Worm (Caenorhabditis elegans): ENCODE data around the gene sucl-1.
A peak's percentile ranks its signal among the peaks of the same experiment; 100 is the strongest.

The sucl-1 gene

DNA sequence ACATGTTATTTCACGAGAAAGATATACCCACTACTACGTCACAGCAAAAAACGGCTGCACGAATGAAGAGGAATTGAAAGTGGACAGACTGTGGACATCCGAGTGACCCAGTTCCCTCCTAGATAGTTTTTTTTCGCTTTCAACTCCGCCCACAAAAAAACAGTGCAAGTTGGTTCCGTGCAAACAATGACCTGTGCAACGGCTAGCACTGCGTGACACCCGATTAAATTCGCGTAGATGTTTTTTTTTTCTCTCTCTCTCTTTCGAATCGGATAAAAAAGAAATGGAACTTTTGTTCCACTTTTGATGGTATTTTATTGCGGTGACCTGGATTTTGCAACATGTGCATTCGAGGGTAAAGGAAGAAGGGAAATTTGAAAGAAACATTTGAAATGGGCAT, 8.6 kb upstream of the sucl-1 start:
- TF ChIP-seq pha-4 (tag; optimal IDR thresholded peaks at IDR 0.05) (peak; percentile 47), nhr-23 (tag; optimal IDR thresholded peaks at IDR 0.05) (peak; percentile 89), daf-12 (tag; optimal IDR thresholded peaks at IDR 0.05) (no peak)

DNA sequence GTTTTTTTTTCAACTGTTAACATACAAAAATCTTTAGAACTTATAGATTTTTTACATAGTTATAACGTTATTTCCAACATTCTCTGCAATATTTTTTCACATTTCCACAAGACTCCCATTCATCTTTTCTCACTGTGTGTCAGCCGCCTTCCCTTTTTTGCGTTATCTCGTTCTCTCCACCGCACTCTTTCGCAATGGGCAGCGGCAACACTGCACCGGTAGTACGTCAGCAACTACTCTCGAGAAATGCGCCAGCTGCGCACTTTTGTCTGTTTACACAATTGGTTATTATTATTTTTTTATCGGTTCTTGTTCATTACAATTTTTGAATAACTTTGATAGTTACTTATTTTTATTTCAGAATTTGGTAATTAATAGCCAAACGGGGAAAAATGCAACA, 6.9 kb upstream of the sucl-1 start, which contains the start of gene C05G5.2:
Gene C05G5.2 (plus strand): TSS at position 356 of the 400 bp plus-strand sequence.
- TF ChIP-seq lin-15B (tag; optimal IDR thresholded peaks at IDR 0.05) (peak; percentile 74), R02D3.7 (tag; optimal IDR thresholded peaks at IDR 0.05) (peak; percentile 36), pha-4 (tag; optimal IDR thresholded peaks at IDR 0.05) (peak; percentile 99), nhr-237 (tag; optimal IDR thresholded peaks at IDR 0.05) (no peak), elt-1 (tag; optimal IDR thresholded peaks at IDR 0.05) (peak; percentile 14), snpc-4 (tag; optimal IDR thresholded peaks at IDR 0.05) (peak; percentile 94), ceh-9 (tag; optimal IDR thresholded peaks at IDR 0.05) (no peak), ceh-16 (tag; optimal IDR thresholded peaks at IDR 0.05) (no peak), elt-2 (tag; optimal IDR thresholded peaks at IDR 0.05) (peak; percentile 89), aly-2 (tag; optimal IDR thresholded peaks at IDR 0.05) (no peak), daf-12 (tag; optimal IDR thresholded peaks at IDR 0.05) (no peak), nhr-23 (tag; optimal IDR thresholded peaks at IDR 0.05) (peak; percentile 92), elt-3 (tag; optimal IDR thresholded peaks at IDR 0.05) (peak in 1 of 3 experiments; percentile 31), lsy-12 (tag; optimal IDR thresholded peaks at IDR 0.05) (peak; percentile 56), lin-39 (tag; optimal IDR thresholded peaks at IDR 0.05) (peak; percentile 96), pqm-1 (tag; optimal IDR thresholded peaks at IDR 0.05) (peak; percentile 79), egl-5 (tag; optimal IDR thresholded peaks at IDR 0.05) (peak; percentile 84), unc-39 (tag; optimal IDR thresholded peaks at IDR 0.05) (no peak), egl-27 (tag; optimal IDR thresholded peaks at IDR 0.05) (no peak), ama-1 (optimal IDR thresholded peaks at IDR 0.05) (peak; percentile 33), unc-62 (GFP tag; optimal IDR thresholded peaks at IDR 0.05) (no peak), nhr-28 (tag; optimal IDR thresholded peaks at IDR 0.05) (no peak), fkh-2 (tag; optimal IDR thresholded peaks at IDR 0.05) (no peak), mml-1 (tag; optimal IDR thresholded peaks at IDR 0.05) (no peak), nfya-1 (tag; optimal IDR thresholded peaks at IDR 0.05; ENCODE audit: insufficient read depth) (peak; percentile 94), tbx-2 (tag; optimal IDR thresholded peaks at IDR 0.05) (peak; percentile 80), nhr-77 (tag; optimal IDR thresholded peaks at IDR 0.05) (no peak), ztf-4 (tag; optimal IDR thresholded peaks at IDR 0.05) (no peak), ceh-82 (tag; optimal IDR thresholded peaks at IDR 0.05) (peak; percentile 60), nhr-12 (tag; optimal IDR thresholded peaks at IDR 0.05) (no peak), mdl-1 (tag; optimal IDR thresholded peaks at IDR 0.05) (peak; percentile 10), nhr-76 (tag; optimal IDR thresholded peaks at IDR 0.05) (no peak), hmg-11 (tag; optimal IDR thresholded peaks at IDR 0.05) (peak; percentile 92), zag-1 (tag; optimal IDR thresholded peaks at IDR 0.05) (peak; percentile 39), nhr-43 (tag; optimal IDR thresholded peaks at IDR 0.05; ENCODE audit: poor library complexity, severe bottlenecking) (peak; percentile 63), ZK546.5 (tag; optimal IDR thresholded peaks at IDR 0.05) (no peak), eor-1 (tag; optimal IDR thresholded peaks at IDR 0.05) (no peak), nhr-25 (tag; optimal IDR thresholded peaks at IDR 0.05) (peak; percentile 85), nhr-11 (tag; optimal IDR thresholded peaks at IDR 0.05) (no peak), skn-1 (tag; optimal IDR thresholded peaks at IDR 0.05) (peak; percentile 77), jun-1 (tag; optimal IDR thresholded peaks at IDR 0.05) (peak; percentile 82), fos-1 (tag; optimal IDR thresholded peaks at IDR 0.05) (no peak), ztf-11 (tag; optimal IDR thresholded peaks at IDR 0.05) (no peak), sea-2 (GFP tag; optimal IDR thresholded peaks at IDR 0.05) (peak; percentile 13), ceh-28 (tag; optimal IDR thresholded peaks at IDR 0.05) (peak; percentile 62), nhr-67 (tag; optimal IDR thresholded peaks at IDR 0.05) (no peak), fkh-10 (GFP tag; optimal IDR thresholded peaks at IDR 0.05) (peak; percentile 73)
